Fruit fly (Drosophila melanogaster): ENCODE data around the gene v.

v gene

DNA sequence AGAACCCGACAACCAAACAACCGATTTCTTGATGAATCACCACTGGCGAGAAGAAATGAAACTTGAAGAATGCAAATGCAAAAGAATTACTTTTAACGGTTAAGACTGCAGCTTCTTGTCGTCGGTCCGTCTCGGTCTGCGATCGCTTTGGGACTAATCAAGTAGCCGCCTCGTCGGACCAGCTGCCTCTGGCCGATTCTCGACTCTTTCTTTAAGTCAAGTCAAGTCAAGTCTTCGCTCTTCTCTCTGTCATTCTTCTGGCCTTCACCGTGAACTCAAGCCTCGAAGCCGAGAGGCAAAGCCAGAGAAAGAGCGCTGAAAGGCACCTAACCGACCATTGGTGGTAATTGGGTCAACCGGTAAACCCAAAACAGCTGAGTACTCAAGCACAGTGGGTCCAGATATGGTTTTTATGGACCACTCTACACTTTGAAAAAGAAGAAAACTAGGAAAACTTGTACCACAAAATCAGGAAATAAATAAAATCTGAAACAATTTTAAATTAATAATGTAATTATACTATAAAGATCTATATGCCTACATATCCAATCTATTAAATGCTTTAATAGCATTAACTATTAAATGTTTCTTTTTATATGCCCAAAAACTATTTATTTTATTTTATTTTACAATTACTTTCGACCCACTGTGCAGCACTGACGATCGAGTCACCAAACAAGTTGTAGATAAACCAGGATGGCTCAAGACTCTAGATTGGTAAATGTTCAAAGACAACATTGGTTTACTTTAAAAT, 43.4 kb downstream of the v start, which contains the start of gene C901 (continued):
- TF ChIP-seq CG11762 (GFP tag; optimal IDR thresholded peaks at IDR 0.05; ENCODE audit: insufficient read depth): peak; percentile 53
- TF ChIP-seq fd85E (GFP tag; optimal IDR thresholded peaks at IDR 0.05): no peak
- peak; percentile 67 for TF ChIP-seq acj6 (GFP tag; optimal IDR thresholded peaks at IDR 0.05)
- TF ChIP-seq Lpt (GFP tag; optimal IDR thresholded peaks at IDR 0.05): peak; percentile 66
- peak; percentile 4 for TF ChIP-seq lz (GFP tag; optimal IDR thresholded peaks at IDR 0.05)
- TF ChIP-seq CG6854 (GFP tag; optimal IDR thresholded peaks at IDR 0.05): no peak
- TF ChIP-seq salr (GFP tag; optimal IDR thresholded peaks at IDR 0.05): peak in 1 of 2 experiments; percentile 79
- peak; percentile 70 for TF ChIP-seq CG6792 (GFP tag; optimal IDR thresholded peaks at IDR 0.05)
- peak; percentile 81 for TF ChIP-seq achi (GFP tag; optimal IDR thresholded peaks at IDR 0.05)
- no peak for TF ChIP-seq CG9139 (GFP tag; optimal IDR thresholded peaks at IDR 0.05)
- TF ChIP-seq CG15336 (GFP tag; IDR thresholded peaks at IDR 0.05): peak; percentile 92
- peak; percentile 43 for TF ChIP-seq Sox15 (GFP tag; optimal IDR thresholded peaks at IDR 0.05)
- peak; percentile 64 for TF ChIP-seq Hr4 (GFP tag; optimal IDR thresholded peaks at IDR 0.05)
- TF ChIP-seq vri (GFP tag; optimal IDR thresholded peaks at IDR 0.05): no peak
